Worm (Caenorhabditis elegans) whole organism, midembryonic: ENCODE results near the gene ncx-6.

ENCODE experiments used
- T22C8.4 ChIP-seq: fragments of 200-800 bp; sonication (Bioruptor generic); IDR thresholded peaks from 2 replicates; pipeline ENCODE4 v1.3.6; 2022; ENCODE audit warnings: missing genetic modification characterization, missing compliant biosample characterization
- cog-1 ChIP-seq: sonication (generic microtip); optimal IDR thresholded peaks from 2 replicates; lab custom pipeline; 2016; ENCODE audit warnings: missing genetic modification characterization, missing compliant biosample characterization
- flt-1 ChIP-seq: fragments of 200-800 bp; sonication (Bioruptor generic); IDR thresholded peaks from 2 replicates; pipeline ENCODE4 v1.3.6; 2022; ENCODE audit warnings: missing genetic modification characterization, missing compliant biosample characterization
- klf-2 ChIP-seq: fragments of 200-800 bp; sonication (Bioruptor generic); conservative IDR thresholded peaks from 2 replicates; pipeline ENCODE4 v1.3.6; 2022; ENCODE audit warnings: missing genetic modification reagents, missing genetic modification characterization, missing compliant biosample characterization
- med-1 ChIP-seq: sonication (generic microtip); optimal IDR thresholded peaks from 2 replicates; lab custom pipeline; 2017; ENCODE audit warnings: missing genetic modification characterization, mild to moderate bottlenecking, missing compliant biosample characterization, antibody characterized with exemption, missing genetic modification reagents; ENCODE audit not compliant: insufficient read depth
- ref-1 ChIP-seq: fragments of 200-800 bp; sonication (Bioruptor generic); conservative IDR thresholded peaks from 2 replicates; pipeline ENCODE4 v1.3.6; 2022; ENCODE audit warnings: missing genetic modification reagents, missing genetic modification characterization, missing compliant biosample characterization
- tab-1 ChIP-seq: fragments of 200-800 bp; sonication (Bioruptor generic); IDR thresholded peaks from 2 replicates; pipeline ENCODE4 v1.3.6; 2022; ENCODE audit warnings: missing genetic modification characterization, missing compliant biosample characterization
- ztf-23 ChIP-seq: fragments of 200-800 bp; sonication (Bioruptor generic); IDR thresholded peaks from 2 replicates; pipeline ENCODE4 v1.3.6; 2022; ENCODE audit warnings: missing genetic modification reagents, missing genetic modification characterization, missing compliant biosample characterization
- ztf-29 ChIP-seq: fragments of 200-800 bp; sonication (Bioruptor generic); IDR thresholded peaks from 2 replicates; pipeline ENCODE4 v1.3.6; 2022; ENCODE audit warnings: missing genetic modification reagents, missing genetic modification characterization, missing compliant biosample characterization

Gene ncx-6

ce11 chrIII:9745333-9745897 lies 31.7 kb upstream of the ncx-6 start:
- TF ChIP-seq T22C8.4 (GFP tag; lab: Robert Waterston, UW): no peak
- no peak for TF ChIP-seq tab-1
- TF ChIP-seq ref-1: no peak
- no peak for TF ChIP-seq cog-1 (tag; lab: Kevin White, UChicago)
- TF ChIP-seq ztf-23 (GFP tag; lab: Robert Waterston, UW): no peak
- no peak for TF ChIP-seq med-1 (GFP tag; lab: Kevin White, UChicago)
- no peak for TF ChIP-seq ztf-29 (GFP tag; lab: Robert Waterston, UW)
- TF ChIP-seq klf-2: no peak
- TF ChIP-seq flt-1 (GFP tag; lab: Robert Waterston, UW): no peak

- TF ChIP-seq klf-2: no peak
- no peak for TF ChIP-seq ztf-23 (GFP tag; lab: Robert Waterston, UW)
- no peak for TF ChIP-seq ztf-29 (GFP tag; lab: Robert Waterston, UW)
- no peak; the same call in 1 of the 2 replicates for TF ChIP-seq ref-1
- no peak for TF ChIP-seq T22C8.4 (GFP tag; lab: Robert Waterston, UW)
- no peak for TF ChIP-seq tab-1
- no peak for TF ChIP-seq cog-1 (tag; lab: Kevin White, UChicago)
- no peak for TF ChIP-seq med-1 (GFP tag; lab: Kevin White, UChicago)
- no peak for TF ChIP-seq flt-1 (GFP tag; lab: Robert Waterston, UW)
Measured at ce11 chrIII:9744525-9744924, 30.8 kb upstream of the ncx-6 start.

ce11 chrIII:9743239-9743638 lies 29.5 kb upstream of the ncx-6 start, which contains the start of gene T05G5.1:
T05G5.1 (minus strand) TSS chrIII:9743339.
- no peak for TF ChIP-seq med-1 (GFP tag; lab: Kevin White, UChicago)
- TF ChIP-seq T22C8.4 (GFP tag; lab: Robert Waterston, UW): no peak
- TF ChIP-seq ztf-23 (GFP tag; lab: Robert Waterston, UW): no peak
- TF ChIP-seq cog-1 (tag; lab: Kevin White, UChicago): no peak
- no peak for TF ChIP-seq klf-2
- TF ChIP-seq ref-1: no peak

- TF ChIP-seq ztf-23 (GFP tag; lab: Robert Waterston, UW): no peak
- TF ChIP-seq ztf-29 (GFP tag; lab: Robert Waterston, UW): 0 out of 2 replicates have a peak, but pooled peaks have one; percentile 38
Measured at ce11 chrIII:9741985-9742384, 28.2 kb upstream of the ncx-6 start.

ce11 chrIII:9740663-9741062 lies 26.9 kb upstream of the ncx-6 start:
- no peak for TF ChIP-seq T22C8.4 (GFP tag; lab: Robert Waterston, UW)
- TF ChIP-seq flt-1 (GFP tag; lab: Robert Waterston, UW): no peak
- no peak for TF ChIP-seq cog-1 (tag; lab: Kevin White, UChicago)
- TF ChIP-seq med-1 (GFP tag; lab: Kevin White, UChicago): no peak
- no peak for TF ChIP-seq klf-2
- no peak for TF ChIP-seq ztf-23 (GFP tag; lab: Robert Waterston, UW)
- TF ChIP-seq ztf-29 (GFP tag; lab: Robert Waterston, UW): no peak
- TF ChIP-seq tab-1: no peak
- TF ChIP-seq ref-1: no peak

- TF ChIP-seq ztf-29 (GFP tag; lab: Robert Waterston, UW): no peak
- TF ChIP-seq T22C8.4 (GFP tag; lab: Robert Waterston, UW): no peak
- no peak for TF ChIP-seq med-1 (GFP tag; lab: Kevin White, UChicago)
- TF ChIP-seq cog-1 (tag; lab: Kevin White, UChicago): no peak
- TF ChIP-seq flt-1 (GFP tag; lab: Robert Waterston, UW): no peak
- TF ChIP-seq klf-2: no peak
- TF ChIP-seq ztf-23 (GFP tag; lab: Robert Waterston, UW): no peak
- TF ChIP-seq tab-1: no peak
- no peak for TF ChIP-seq ref-1
Measured at ce11 chrIII:9738954-9739353, 25.2 kb upstream of the ncx-6 start, which contains the start of gene hlh-4. hlh-4 (minus strand) TSS chrIII:9739054.

- TF ChIP-seq ztf-29 (GFP tag; lab: Robert Waterston, UW) (no peak), T22C8.4 (GFP tag; lab: Robert Waterston, UW) (no peak), klf-2 (no peak), med-1 (GFP tag; lab: Kevin White, UChicago) (no peak), ref-1 (no peak), tab-1 (no peak), cog-1 (tag; lab: Kevin White, UChicago) (no peak), ztf-23 (GFP tag; lab: Robert Waterston, UW) (no peak), flt-1 (GFP tag; lab: Robert Waterston, UW) (no peak)
Measured at ce11 chrIII:9735857-9736256, 22.1 kb upstream of the ncx-6 start, which contains the start of gene dao-6. dao-6 (minus strand) TSS chrIII:9736201.

- TF ChIP-seq tab-1 (no peak), T22C8.4 (GFP tag; lab: Robert Waterston, UW) (no peak), ztf-23 (GFP tag; lab: Robert Waterston, UW) (no peak), ref-1 (no peak)
Measured at ce11 chrIII:9734030-9734429, 20.3 kb upstream of the ncx-6 start.

ce11 chrIII:9733333-9733732 lies 19.6 kb upstream of the ncx-6 start:
- TF ChIP-seq T22C8.4 (GFP tag; lab: Robert Waterston, UW) (no peak), med-1 (GFP tag; lab: Kevin White, UChicago) (no peak), ztf-23 (GFP tag; lab: Robert Waterston, UW) (no peak), tab-1 (no peak), ref-1 (no peak), flt-1 (GFP tag; lab: Robert Waterston, UW) (no peak), ztf-29 (GFP tag; lab: Robert Waterston, UW) (no peak), klf-2 (no peak), cog-1 (tag; lab: Kevin White, UChicago) (no peak)

ce11 chrIII:9731313-9731912 lies 17.7 kb upstream of the ncx-6 start:
- TF ChIP-seq ref-1 (no peak), klf-2 (no peak), cog-1 (tag; lab: Kevin White, UChicago) (no peak), flt-1 (GFP tag; lab: Robert Waterston, UW) (no peak), ztf-29 (GFP tag; lab: Robert Waterston, UW) (no peak), T22C8.4 (GFP tag; lab: Robert Waterston, UW) (no peak), tab-1 (no peak), med-1 (GFP tag; lab: Kevin White, UChicago) (no peak), ztf-23 (GFP tag; lab: Robert Waterston, UW) (no peak)
